Worm (Caenorhabditis elegans) whole organism, young adult: ENCODE measurements around the gene npr-13.

Experiments
- B0035.1 ChIP-seq: sonication (generic microtip); optimal IDR thresholded peaks from 2 replicates; lab custom pipeline; 2016; ENCODE audit warnings: missing genetic modification characterization, mild to moderate bottlenecking, missing compliant biosample characterization, missing genotype, missing genetic modification reagents
- B0261.1 ChIP-seq: sonication (generic microtip); optimal IDR thresholded peaks from 2 replicates; lab custom pipeline; 2016; ENCODE audit warnings: mild to moderate bottlenecking, missing genetic modification characterization, moderate library complexity, missing compliant biosample characterization
- F10E7.11 ChIP-seq: sonication (generic microtip); optimal IDR thresholded peaks from 2 replicates; lab custom pipeline; 2017; ENCODE audit warnings: mild to moderate bottlenecking, missing genetic modification characterization, moderate library complexity, missing compliant biosample characterization
- F57C9.4 ChIP-seq: sonication (generic microtip); optimal IDR thresholded peaks from 2 replicates; lab custom pipeline; 2017; ENCODE audit warnings: mild to moderate bottlenecking, missing genetic modification characterization, missing compliant biosample characterization
- K11D2.4 ChIP-seq: fragments of 200-800 bp; sonication (Bioruptor generic); IDR thresholded peaks from 2 replicates; pipeline ENCODE4 v1.3.6; 2022; ENCODE audit warnings: missing genetic modification reagents, missing genetic modification characterization, missing compliant biosample characterization
- K12H6.12 ChIP-seq: fragments of 200-800 bp; sonication (Bioruptor generic); optimal IDR thresholded peaks from 2 replicates; lab custom pipeline; 2018; ENCODE audit warnings: mild to moderate bottlenecking, missing genetic modification characterization, missing compliant biosample characterization
- Y67H2A.10 ChIP-seq: fragments of 200-800 bp; sonication (Bioruptor generic); conservative IDR thresholded peaks from 2 replicates; pipeline ENCODE4 v1.3.6; 2022; ENCODE audit warnings: missing genetic modification reagents, missing genetic modification characterization, missing compliant biosample characterization
- Y79H2A.3 ChIP-seq: fragments of 200-800 bp; sonication (Bioruptor generic); conservative IDR thresholded peaks from 2 replicates; pipeline ENCODE4 v1.3.6; 2022; ENCODE audit warnings: missing genetic modification reagents, missing genetic modification characterization, missing compliant biosample characterization
- ZK185.1 ChIP-seq: sonication (generic microtip); optimal IDR thresholded peaks from 2 replicates; lab custom pipeline; 2016; ENCODE audit warnings: mild to moderate bottlenecking, missing genetic modification characterization, missing compliant biosample characterization; ENCODE audit not compliant: poor library complexity, severe bottlenecking
- akir-1 ChIP-seq: fragments of 200-800 bp; sonication (Bioruptor generic); optimal IDR thresholded peaks from 2 replicates; lab custom pipeline; 2018; ENCODE audit warnings: mild to moderate bottlenecking, missing genetic modification characterization, moderate library complexity, missing compliant biosample characterization
- atf-7 ChIP-seq: sonication (generic microtip); optimal IDR thresholded peaks from 2 replicates; lab custom pipeline; 2017; ENCODE audit warnings: mild to moderate bottlenecking, missing genetic modification characterization, missing compliant biosample characterization
- bed-1 ChIP-seq: fragments of 200-800 bp; sonication (Bioruptor generic); IDR thresholded peaks from 2 replicates; pipeline ENCODE4 v1.3.6; 2022; ENCODE audit warnings: missing genetic modification reagents, missing genetic modification characterization, missing compliant biosample characterization
- bed-2 ChIP-seq: fragments of 200-800 bp; sonication (Bioruptor generic); IDR thresholded peaks from 2 replicates; pipeline ENCODE4 v1.3.6; 2022; ENCODE audit warnings: missing genetic modification reagents, missing genetic modification characterization, missing compliant biosample characterization
- cebp-1 ChIP-seq, 2 experiments: fragments of 200-800 bp in 1 of 2; sonication (Bioruptor generic) in 1 of 2; sonication (generic microtip) in 1 of 2; IDR thresholded peaks in 1 of 2; optimal IDR thresholded peaks in 1 of 2; 2 replicates each; pipeline versions ENCODE4 v1.3.6 to Lab custom; 2017 to 2022; ENCODE audit warnings: missing compliant biosample characterization in 2 of 2, missing genetic modification characterization in 2 of 2, mild to moderate bottlenecking in 1 of 2, missing genetic modification reagents in 1 of 2, moderate library complexity in 1 of 2
- cebp-2 ChIP-seq: fragments of 200-800 bp; sonication (Bioruptor generic); IDR thresholded peaks from 2 replicates; pipeline ENCODE4 v1.3.6; 2022; ENCODE audit warnings: missing genetic modification characterization, missing compliant biosample characterization
- ceh-79 ChIP-seq: sonication (generic microtip); optimal IDR thresholded peaks from 2 replicates; lab custom pipeline; 2017; ENCODE audit warnings: mild to moderate bottlenecking, missing genetic modification characterization, missing compliant biosample characterization
- chd-7 ChIP-seq: sonication (generic microtip); optimal IDR thresholded peaks from 2 replicates; lab custom pipeline; 2016; ENCODE audit warnings: mild to moderate bottlenecking, missing genetic modification characterization, moderate library complexity, missing compliant biosample characterization
- die-1 ChIP-seq: sonication (generic microtip); optimal IDR thresholded peaks from 2 replicates; lab custom pipeline; 2016; ENCODE audit warnings: missing genotype, mild to moderate bottlenecking, missing genetic modification characterization, missing compliant biosample characterization
- dox-1 ChIP-seq: fragments of 200-800 bp; sonication (Bioruptor generic); IDR thresholded peaks from 2 replicates; pipeline ENCODE4 v1.3.6; 2022; ENCODE audit warnings: missing genetic modification reagents, missing genetic modification characterization, missing compliant biosample characterization
- dpff-1 ChIP-seq: sonication (generic microtip); optimal IDR thresholded peaks from 2 replicates; lab custom pipeline; 2017; ENCODE audit warnings: mild to moderate bottlenecking, missing genetic modification characterization, missing compliant biosample characterization
- fkh-3 ChIP-seq: sonication (generic microtip); optimal IDR thresholded peaks from 2 replicates; lab custom pipeline; 2016; ENCODE audit warnings: mild to moderate bottlenecking, missing genetic modification characterization, missing compliant biosample characterization
- him-1 ChIP-seq: sonication (generic microtip); optimal IDR thresholded peaks from 2 replicates; lab custom pipeline; 2016; ENCODE audit warnings: missing genotype, missing genetic modification reagents, missing genetic modification characterization, missing compliant biosample characterization
- hlh-26 ChIP-seq: fragments of 200-800 bp; sonication (Bioruptor generic); conservative IDR thresholded peaks from 2 replicates; pipeline ENCODE4 v1.3.6; 2022; ENCODE audit warnings: missing genetic modification reagents, missing genetic modification characterization, missing compliant biosample characterization
- hmg-1.2 ChIP-seq: fragments of 200-800 bp; sonication (Bioruptor generic); IDR thresholded peaks from 2 replicates; pipeline ENCODE4 v1.3.6; 2022; ENCODE audit warnings: missing genetic modification reagents, missing genetic modification characterization, missing compliant biosample characterization
- lin-35 ChIP-seq, 3 experiments: fragments of 150-350 bp in 2 of 3; sonication (generic microtip) in 1 of 3; optimal IDR thresholded peaks; 2 replicates each; lab custom pipeline; 2014 to 2018; ENCODE audit warnings: missing biosample characterization in 3 of 3, missing genetic modification characterization in 3 of 3, missing genetic modification reagents in 3 of 3
- lir-1 ChIP-seq: fragments of 200-800 bp; sonication (Bioruptor generic); conservative IDR thresholded peaks from 2 replicates; pipeline ENCODE4 v1.3.6; 2022; ENCODE audit warnings: missing genetic modification reagents, missing genetic modification characterization, missing compliant biosample characterization
- mes-4 ChIP-seq: sonication (generic microtip); optimal IDR thresholded peaks from 2 replicates; lab custom pipeline; 2016; ENCODE audit warnings: missing genotype, missing genetic modification characterization, missing compliant biosample characterization
- mxl-1 ChIP-seq: sonication (generic microtip); optimal IDR thresholded peaks from 2 replicates; lab custom pipeline; 2016; ENCODE audit warnings: missing genetic modification characterization, missing compliant biosample characterization
- nhr-27 ChIP-seq: fragments of 200-800 bp; sonication (Bioruptor generic); optimal IDR thresholded peaks from 2 replicates; lab custom pipeline; 2018; ENCODE audit warnings: mild to moderate bottlenecking, missing genetic modification characterization, moderate library complexity, missing compliant biosample characterization
- nhr-80 ChIP-seq: sonication (generic microtip); optimal IDR thresholded peaks from 2 replicates; lab custom pipeline; 2016; ENCODE audit warnings: missing genetic modification characterization, missing compliant biosample characterization
- pha-4 ChIP-seq: fragments of 150-350 bp; sonication (generic microtip); optimal IDR thresholded peaks from 2 replicates; lab custom pipeline; 2014; ENCODE audit warnings: missing biosample characterization, missing genetic modification reagents, missing genetic modification characterization
- rec-8 ChIP-seq, 2 experiments: sonication (generic microtip); optimal IDR thresholded peaks; 2 replicates each; lab custom pipeline; 2016; ENCODE audit warnings: mild to moderate bottlenecking in 2 of 2, missing genetic modification characterization in 2 of 2, missing genetic modification reagents in 2 of 2, missing genotype in 2 of 2, missing biosample characterization in 1 of 2, missing compliant biosample characterization in 1 of 2, moderate library complexity in 1 of 2
- repo-1 ChIP-seq: sonication (generic microtip); optimal IDR thresholded peaks from 2 replicates; lab custom pipeline; 2017; ENCODE audit warnings: mild to moderate bottlenecking, missing genetic modification characterization, missing compliant biosample characterization
- snpc-1.3 ChIP-seq: sonication (generic microtip); optimal IDR thresholded peaks from 2 replicates; lab custom pipeline; 2017; ENCODE audit warnings: missing genetic modification characterization, mild to moderate bottlenecking, missing compliant biosample characterization, antibody characterized with exemption, moderate library complexity, missing genotype, missing genetic modification reagents; ENCODE audit not compliant: insufficient read depth
- sptf-2 ChIP-seq: fragments of 200-800 bp; sonication (Bioruptor generic); optimal IDR thresholded peaks from 2 replicates; lab custom pipeline; 2018; ENCODE audit warnings: mild to moderate bottlenecking, missing genetic modification characterization, missing compliant biosample characterization
- tbx-9 ChIP-seq: sonication (generic microtip); optimal IDR thresholded peaks from 2 replicates; lab custom pipeline; 2016; ENCODE audit warnings: borderline replicate concordance, missing genetic modification characterization, inconsistent platforms, missing compliant biosample characterization
- zim-3 ChIP-seq: sonication (generic microtip); optimal IDR thresholded peaks from 2 replicates; lab custom pipeline; 2017; ENCODE audit warnings: mild to moderate bottlenecking, missing genetic modification characterization, moderate library complexity, missing compliant biosample characterization
- ztf-28 ChIP-seq: fragments of 200-800 bp; sonication (Bioruptor generic); IDR thresholded peaks from 2 replicates; pipeline ENCODE4 v1.3.6; 2022; ENCODE audit warnings: missing genetic modification reagents, missing genetic modification characterization, missing compliant biosample characterization

The npr-13 gene

ce11 chrV:14858503-14858902, at the start of gene npr-13:
TSS of gene npr-13 (minus strand) at chrV:14858603.
- TF ChIP-seq lir-1 (GFP tag; lab: Robert Waterston, UW) (no peak), pha-4 (no peak), B0261.1 (no peak), cebp-1 (GFP tag; IDR thresholded peaks at IDR 0.05; lab: Robert Waterston, UW) (no peak), cebp-1 (tag; optimal IDR thresholded peaks at IDR 0.05; lab: Kevin White, UChicago) (no peak), K12H6.12 (no peak), die-1 (tag; lab: Kevin White, UChicago) (no peak), F57C9.4 (tag; lab: Kevin White, UChicago) (no peak), hlh-26 (GFP tag; lab: Robert Waterston, UW) (no peak), bed-2 (GFP tag; lab: Robert Waterston, UW) (no peak), F10E7.11 (no peak), akir-1 (no peak), zim-3 (tag; lab: Kevin White, UChicago) (no peak)

ce11 chrV:14907445-14907844, 49.0 kb upstream of the npr-13 start:
- TF ChIP-seq dox-1 (GFP tag; lab: Robert Waterston, UW) (no peak), lin-35 (GFP tag; optimal IDR thresholded peaks at IDR 0.05; lab: Kevin White, UChicago) (no peak), him-1 (tag; lab: Kevin White, UChicago) (no peak), ztf-28 (GFP tag; lab: Robert Waterston, UW) (no peak), B0261.1 (no peak), nhr-27 (tag; lab: Kevin White, UChicago) (no peak), repo-1 (tag; lab: Kevin White, UChicago) (no peak), dpff-1 (tag; lab: Kevin White, UChicago) (no peak), K11D2.4 (no peak), ceh-79 (tag; lab: Kevin White, UChicago) (no peak), fkh-3 (tag; lab: Kevin White, UChicago) (no peak), bed-1 (GFP tag; lab: Robert Waterston, UW) (no peak), F10E7.11 (no peak), Y67H2A.10 (GFP tag; lab: Robert Waterston, UW) (no peak), rec-8 (tag; optimal IDR thresholded peaks at IDR 0.05; lab: Kevin White, UChicago) (no peak), Y79H2A.3 (GFP tag; lab: Robert Waterston, UW) (no peak)

DNA sequence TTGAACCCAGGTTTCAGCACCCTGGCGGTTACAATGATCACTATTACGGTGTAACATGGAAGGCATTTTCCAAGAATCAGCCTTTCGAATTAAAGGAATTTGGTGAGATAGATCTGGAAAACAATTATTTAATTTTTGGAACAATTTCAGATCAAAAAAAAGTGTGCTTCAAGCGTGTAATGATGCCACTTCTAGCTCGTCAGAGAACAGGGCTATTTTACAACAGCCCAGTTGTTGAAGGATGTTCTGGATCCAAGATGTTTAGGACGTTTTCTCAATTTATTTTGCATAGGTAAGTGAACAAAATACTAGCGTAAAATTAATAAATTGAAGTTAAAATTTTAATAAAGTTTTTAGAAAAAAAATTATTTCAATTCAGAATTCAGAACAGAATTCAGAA, 42.5 kb upstream of the npr-13 start:
- TF ChIP-seq chd-7 (tag; lab: Kevin White, UChicago) (no peak), tbx-9 (tag; lab: Kevin White, UChicago) (no peak), K11D2.4 (no peak), cebp-2 (GFP tag; lab: Robert Waterston, UW) (no peak), ZK185.1 (tag; lab: Kevin White, UChicago) (no peak), snpc-1.3 (tag; lab: Kevin White, UChicago) (no peak), mxl-1 (tag; lab: Kevin White, UChicago) (no peak), mes-4 (no peak)

DNA sequence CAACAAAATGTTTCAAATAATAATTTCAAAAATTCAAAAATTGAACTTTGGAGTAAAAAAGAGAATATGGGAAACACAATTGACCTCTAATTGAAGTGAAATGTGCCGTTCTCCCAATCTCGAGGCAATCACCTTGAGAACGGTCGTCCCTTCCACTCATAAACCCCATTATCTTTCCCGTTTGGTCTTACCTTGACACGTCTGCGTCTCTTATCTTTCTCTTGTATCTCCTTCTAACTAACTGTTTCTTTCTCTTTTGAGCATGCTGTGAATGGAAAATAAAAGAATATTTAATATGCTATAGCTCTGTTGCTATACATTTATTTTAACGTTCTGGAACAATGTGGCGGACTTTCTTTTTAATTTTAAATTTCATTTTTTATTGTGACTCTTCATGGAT, 41.1 kb upstream of the npr-13 start, which contains the start of gene H12D21.10:
Gene H12D21.10, plus strand, starts transcription at position 260 of the 400 bp plus-strand sequence.
- no peak for TF ChIP-seq him-1 (tag; lab: Kevin White, UChicago)
- TF ChIP-seq B0035.1: no peak
- peak; percentile 79 for TF ChIP-seq hmg-1.2 (GFP tag; lab: Robert Waterston, UW)
- no peak for TF ChIP-seq atf-7 (tag; lab: Kevin White, UChicago)
- TF ChIP-seq sptf-2 (GFP tag; lab: Kevin White, UChicago): no peak
- peak; percentile 2 for TF ChIP-seq nhr-80 (tag; lab: Kevin White, UChicago)
